Worm (Caenorhabditis elegans): ENCODE results near the gene rpl-42.
A peak's percentile ranks its signal among the peaks of the same experiment; 100 is the strongest.

Gene rpl-42

ce11 chrII:11126312-11127000 lies 33.9 kb downstream of the rpl-42 start, which contains the start of the genes rps-9 and lsm-1 (continued):
- TF ChIP-seq skn-1 (tag; optimal IDR thresholded peaks at IDR 0.05), result peak; percentile 86
- TF ChIP-seq lin-14 (GFP tag; optimal IDR thresholded peaks at IDR 0.05), result peak; percentile 77
- TF ChIP-seq nhr-19 (GFP tag; conservative IDR thresholded peaks at IDR 0.05), result peak; percentile 55

- no peak for TF ChIP-seq pqm-1 (tag; optimal IDR thresholded peaks at IDR 0.05)
- no peak for TF ChIP-seq pax-3 (tag; optimal IDR thresholded peaks at IDR 0.05)
- no peak for TF ChIP-seq unc-98 (GFP tag; IDR thresholded peaks at IDR 0.05)
- no peak for TF ChIP-seq hpl-2 (GFP tag; optimal IDR thresholded peaks at IDR 0.05)
- no peak for TF ChIP-seq lir-3 (tag; optimal IDR thresholded peaks at IDR 0.05; ENCODE audit: poor library complexity)
Measured at ce11 chrII:11127364-11127763, 34.9 kb downstream of the rpl-42 start, which contains the start of gene F40F8.1. Gene F40F8.1, plus strand, starts transcription at chrII:11127664.

DNA sequence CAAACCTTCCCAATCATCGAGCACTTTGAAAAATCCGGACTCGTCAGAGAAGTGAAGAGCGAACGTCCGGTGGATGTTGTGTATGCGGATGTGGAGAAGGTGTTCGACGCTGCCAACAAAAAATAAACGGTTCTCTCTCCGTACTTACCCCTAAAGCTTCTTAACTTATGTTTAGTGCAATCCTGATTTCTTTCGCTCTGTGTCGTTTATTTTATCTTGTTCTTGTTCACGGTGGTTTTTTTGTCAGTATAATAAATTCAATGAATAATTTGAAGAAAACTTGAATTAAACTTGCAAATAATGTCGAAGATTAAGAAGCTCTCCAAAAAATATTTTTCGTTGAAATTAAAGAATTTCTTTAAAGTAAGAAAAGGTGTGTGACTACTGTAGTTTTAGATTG lies 36.5 kb downstream of the rpl-42 start, which contains the start of gene F40F8.3:
Gene F40F8.3, plus strand, starts transcription at position 301 of the 400 bp plus-strand sequence.
- TF ChIP-seq mep-1 (tag; optimal IDR thresholded peaks at IDR 0.05), result no peak
- no peak for TF ChIP-seq zip-4 (GFP tag; optimal IDR thresholded peaks at IDR 0.05)
- TF ChIP-seq sup-37 (GFP tag; optimal IDR thresholded peaks at IDR 0.05), result no peak
- no peak for TF ChIP-seq jun-1 (tag; optimal IDR thresholded peaks at IDR 0.05)
- TF ChIP-seq tlp-1 (tag; optimal IDR thresholded peaks at IDR 0.05), result no peak
- no peak for TF ChIP-seq sox-4 (tag; optimal IDR thresholded peaks at IDR 0.05)
- no peak for TF ChIP-seq ces-1 (GFP tag; optimal IDR thresholded peaks at IDR 0.05)
- no peak for TF ChIP-seq ama-1 (optimal IDR thresholded peaks at IDR 0.05)
- TF ChIP-seq ztf-4 (tag; optimal IDR thresholded peaks at IDR 0.05), result no peak
- no peak for TF ChIP-seq ceh-88 (GFP tag; IDR thresholded peaks at IDR 0.05)
- TF ChIP-seq hpl-2 (GFP tag; optimal IDR thresholded peaks at IDR 0.05), result no peak

ce11 chrII:11129517-11129916 lies 37.0 kb downstream of the rpl-42 start, which contains the start of gene F40F8.12:
Gene F40F8.12, plus strand, starts transcription at chrII:11129817.
- no peak for TF ChIP-seq swsn-7 (tag; optimal IDR thresholded peaks at IDR 0.05)
- no peak for TF ChIP-seq lin-13 (GFP tag; optimal IDR thresholded peaks at IDR 0.05)
- no peak for TF ChIP-seq unc-130 (tag; optimal IDR thresholded peaks at IDR 0.05)
- TF ChIP-seq mdl-1 (tag; optimal IDR thresholded peaks at IDR 0.05), result no peak
- no peak for TF ChIP-seq pax-3 (tag; optimal IDR thresholded peaks at IDR 0.05)
- no peak for TF ChIP-seq hpl-2 (GFP tag; optimal IDR thresholded peaks at IDR 0.05)
- no peak for TF ChIP-seq isw-1 (GFP tag; IDR thresholded peaks at IDR 0.05)
- no peak for TF ChIP-seq nhr-11 (tag; optimal IDR thresholded peaks at IDR 0.05)
- TF ChIP-seq mef-2 (tag; optimal IDR thresholded peaks at IDR 0.05), result no peak
- no peak for TF ChIP-seq nhr-19 (GFP tag; conservative IDR thresholded peaks at IDR 0.05)
- no peak for TF ChIP-seq lsy-2 (tag; optimal IDR thresholded peaks at IDR 0.05)
- TF ChIP-seq ztf-4 (tag; optimal IDR thresholded peaks at IDR 0.05), result no peak
- TF ChIP-seq mep-1 (tag; optimal IDR thresholded peaks at IDR 0.05), result no peak

ce11 chrII:11132542-11132941 lies 40.0 kb downstream of the rpl-42 start, which contains the start of gene F40F8.11:
Gene F40F8.11, minus strand, starts transcription at chrII:11132590.
- peak; percentile 2 for TF ChIP-seq lir-3 (tag; optimal IDR thresholded peaks at IDR 0.05; ENCODE audit: poor library complexity)
- peak; percentile 66 to 78 for TF ChIP-seq lsy-2 (tag; optimal IDR thresholded peaks at IDR 0.05)
- no peak for TF ChIP-seq sox-4 (tag; optimal IDR thresholded peaks at IDR 0.05)
- peak; percentile 20 for TF ChIP-seq swsn-7 (tag; optimal IDR thresholded peaks at IDR 0.05)
- peak; percentile 30 for TF ChIP-seq dsc-1 (tag; optimal IDR thresholded peaks at IDR 0.05)
- peak; percentile 80 to 91 (median 88) for TF ChIP-seq dpl-1 (GFP tag; optimal IDR thresholded peaks at IDR 0.05)
- peak; percentile 21 for TF ChIP-seq xbp-1 (tag; optimal IDR thresholded peaks at IDR 0.05)
- peak; percentile 3 for TF ChIP-seq unc-86 (tag; optimal IDR thresholded peaks at IDR 0.05)
- TF ChIP-seq C16A3.4 (tag; optimal IDR thresholded peaks at IDR 0.05), result peak; percentile 62
- peak; percentile 8 for TF ChIP-seq lin-39 (tag; optimal IDR thresholded peaks at IDR 0.05)
- TF ChIP-seq skn-1 (tag; optimal IDR thresholded peaks at IDR 0.05), result peak; percentile 57
- TF ChIP-seq sptf-1 (tag; optimal IDR thresholded peaks at IDR 0.05), result no peak
- TF ChIP-seq ceh-90 (tag; optimal IDR thresholded peaks at IDR 0.05), result no peak
- TF ChIP-seq nhr-47 (tag; optimal IDR thresholded peaks at IDR 0.05), result peak; percentile 53
- TF ChIP-seq snu-23 (GFP tag; optimal IDR thresholded peaks at IDR 0.05), result peak; percentile 55
- peak; percentile 49 to 88 for TF ChIP-seq efl-1 (optimal IDR thresholded peaks at IDR 0.05)
- TF ChIP-seq efl-1 (GFP tag; optimal IDR thresholded peaks at IDR 0.05 in 1 of 2), result peak; percentile 90 to 99
- peak; percentile 43 for TF ChIP-seq lin-14 (GFP tag; optimal IDR thresholded peaks at IDR 0.05)
- TF ChIP-seq mep-1 (tag; optimal IDR thresholded peaks at IDR 0.05), result peak; percentile 56
- TF ChIP-seq tbx-2 (tag; optimal IDR thresholded peaks at IDR 0.05), result peak; percentile 26
- TF ChIP-seq fkh-8 (tag; optimal IDR thresholded peaks at IDR 0.05), result no peak
- TF ChIP-seq nhr-19 (GFP tag; conservative IDR thresholded peaks at IDR 0.05), result peak; percentile 28; the same call in 1 of the 2 replicates
- TF ChIP-seq blmp-1 (tag; optimal IDR thresholded peaks at IDR 0.05), result peak; percentile 35
- peak; percentile 22 for TF ChIP-seq elt-2 (tag; optimal IDR thresholded peaks at IDR 0.05)
- TF ChIP-seq lin-35 (GFP tag; optimal IDR thresholded peaks at IDR 0.05), result peak; percentile 89 to 95
- TF ChIP-seq ceh-82 (tag; optimal IDR thresholded peaks at IDR 0.05), result peak in 1 of 3 experiments; percentile 11
